Worm (Caenorhabditis elegans): ENCODE results near the gene ndx-3.

ndx-3 gene

ce11 chrII:4959719-4960118 lies 6.3 kb downstream of the ndx-3 start, which contains the start of gene ulp-2:
Gene ulp-2, minus strand, starts transcription at chrII:4959876.
- no peak for TF ChIP-seq ceh-6 (GFP tag; optimal IDR thresholded peaks at IDR 0.05)
- TF ChIP-seq ttx-3 (tag; optimal IDR thresholded peaks at IDR 0.05) = no peak
- TF ChIP-seq ceh-2 (tag; optimal IDR thresholded peaks at IDR 0.05) = no peak
- no peak for TF ChIP-seq zip-5 (tag; optimal IDR thresholded peaks at IDR 0.05)
- no peak for TF ChIP-seq hlh-6 (tag; optimal IDR thresholded peaks at IDR 0.05)
- TF ChIP-seq dmd-4 (tag; optimal IDR thresholded peaks at IDR 0.05; ENCODE audit: borderline replicate concordance) = no peak
- no peak for TF ChIP-seq unc-3 (GFP tag; conservative IDR thresholded peaks at IDR 0.05)
- TF ChIP-seq unc-3 (tag; optimal IDR thresholded peaks at IDR 0.05) = no peak
- no peak for TF ChIP-seq lim-6 (tag; optimal IDR thresholded peaks at IDR 0.05)
- no peak for TF ChIP-seq ets-4 (tag; optimal IDR thresholded peaks at IDR 0.05)
- no peak for TF ChIP-seq T23F11.4 (GFP tag; optimal IDR thresholded peaks at IDR 0.05)
- TF ChIP-seq madf-2 (tag; optimal IDR thresholded peaks at IDR 0.05) = no peak
- no peak for TF ChIP-seq odd-2 (tag; optimal IDR thresholded peaks at IDR 0.05)
- TF ChIP-seq hlh-13 (GFP tag; optimal IDR thresholded peaks at IDR 0.05) = no peak
- no peak for TF ChIP-seq hlh-30 (tag; optimal IDR thresholded peaks at IDR 0.05; ENCODE audit: insufficient read depth)

ce11 chrII:4960690-4961089 lies 7.3 kb downstream of the ndx-3 start:
- peak; percentile 96 for TF ChIP-seq elt-2 (tag; optimal IDR thresholded peaks at IDR 0.05)
- TF ChIP-seq ref-2 (tag; optimal IDR thresholded peaks at IDR 0.05) = no peak
- TF ChIP-seq pqm-1 (tag; optimal IDR thresholded peaks at IDR 0.05) = no peak
- TF ChIP-seq sdc-2 (tag; optimal IDR thresholded peaks at IDR 0.05) = no peak

- TF ChIP-seq mec-3 (tag; optimal IDR thresholded peaks at IDR 0.05; ENCODE audit: borderline replicate concordance) (no peak), unc-3 (GFP tag; conservative IDR thresholded peaks at IDR 0.05) (no peak), unc-3 (tag; optimal IDR thresholded peaks at IDR 0.05) (no peak), hlh-15 (tag; optimal IDR thresholded peaks at IDR 0.05) (no peak), elt-2 (tag; optimal IDR thresholded peaks at IDR 0.05) (peak; percentile 99), ets-4 (tag; optimal IDR thresholded peaks at IDR 0.05) (no peak), C08G9.2 (tag; optimal IDR thresholded peaks at IDR 0.05) (no peak), zip-5 (tag; optimal IDR thresholded peaks at IDR 0.05) (no peak), nfya-1 (tag; optimal IDR thresholded peaks at IDR 0.05) (no peak), pax-1 (tag; optimal IDR thresholded peaks at IDR 0.05) (no peak)
Observed at ce11 chrII:4966576-4966975, 13.2 kb downstream of the ndx-3 start.

ce11 chrII:4967636-4968035 lies 14.2 kb downstream of the ndx-3 start:
- no peak for TF ChIP-seq ahr-1 (tag; optimal IDR thresholded peaks at IDR 0.05)
- TF ChIP-seq pros-1 (tag; optimal IDR thresholded peaks at IDR 0.05) = no peak
- no peak for TF ChIP-seq hlh-30 (tag; optimal IDR thresholded peaks at IDR 0.05; ENCODE audit: insufficient read depth)
- no peak for TF ChIP-seq ceh-34 (tag; optimal IDR thresholded peaks at IDR 0.05)
- TF ChIP-seq ceh-14 (tag; optimal IDR thresholded peaks at IDR 0.05) = no peak
- no peak for TF ChIP-seq npax-4 (tag; optimal IDR thresholded peaks at IDR 0.05)
- no peak for TF ChIP-seq unc-42 (tag; optimal IDR thresholded peaks at IDR 0.05)
- TF ChIP-seq elt-2 (tag; optimal IDR thresholded peaks at IDR 0.05) = peak; percentile 93

- TF ChIP-seq lim-6 (tag; optimal IDR thresholded peaks at IDR 0.05) (no peak), tbx-7 (tag; optimal IDR thresholded peaks at IDR 0.05) (no peak), ceh-31 (tag; optimal IDR thresholded peaks at IDR 0.05) (no peak), T23F11.4 (GFP tag; optimal IDR thresholded peaks at IDR 0.05) (no peak), ceh-34 (tag; optimal IDR thresholded peaks at IDR 0.05) (no peak), rnt-1 (tag; optimal IDR thresholded peaks at IDR 0.05) (no peak), ceh-2 (tag; optimal IDR thresholded peaks at IDR 0.05) (no peak), ets-4 (tag; optimal IDR thresholded peaks at IDR 0.05) (no peak), unc-42 (tag; optimal IDR thresholded peaks at IDR 0.05) (no peak), mec-3 (tag; optimal IDR thresholded peaks at IDR 0.05; ENCODE audit: borderline replicate concordance) (no peak), ref-2 (tag; optimal IDR thresholded peaks at IDR 0.05) (no peak), nhr-232 (tag; optimal IDR thresholded peaks at IDR 0.05) (no peak)
Observed at ce11 chrII:4968863-4969262, 15.5 kb downstream of the ndx-3 start, which contains the start of gene shc-2. Gene shc-2, plus strand, starts transcription at chrII:4969163.

All from whole organism, late embryonic.